Worm (Caenorhabditis elegans) whole organism, L4/young adult: ENCODE measurements around the gene cpg-4.

Source experiments
- W03F9.2 ChIP-seq: fragments of 150-350 bp; optimal IDR thresholded peaks from 2 replicates; lab custom pipeline; 2014; ENCODE audit warnings: missing biosample characterization, missing genetic modification characterization
- dao-5 ChIP-seq: sonication (generic microtip); optimal IDR thresholded peaks from 2 replicates; lab custom pipeline; 2016; ENCODE audit warnings: missing genotype, missing genetic modification characterization, moderate library complexity, missing compliant biosample characterization
- him-1 ChIP-seq: sonication (generic microtip); optimal IDR thresholded peaks from 2 replicates; lab custom pipeline; 2016; ENCODE audit warnings: missing genotype, missing genetic modification reagents, missing genetic modification characterization, missing compliant biosample characterization

The cpg-4 gene

DNA sequence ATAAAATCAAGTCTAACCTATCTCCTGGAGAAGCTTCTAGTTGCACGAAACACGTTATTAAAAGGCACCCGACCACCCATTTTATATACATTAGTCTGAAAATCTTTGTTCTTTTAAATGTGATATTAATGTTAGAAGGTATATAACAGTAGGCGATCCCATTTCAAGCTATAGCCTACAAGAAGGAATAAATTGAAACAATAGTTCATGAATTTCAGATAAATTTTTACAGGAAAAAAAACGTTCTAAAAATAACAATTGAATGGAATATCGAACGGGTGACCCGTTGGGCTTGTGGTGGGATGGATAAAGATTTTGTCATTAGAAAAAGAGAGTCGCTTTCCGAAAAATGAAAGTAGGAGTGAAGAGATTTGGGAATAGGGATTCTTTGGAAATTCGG is 51.6 kb downstream of the cpg-4 start, which contains the start of gene pgap-3:
pgap-3 (minus strand) TSS at position 101 of the 400 bp plus-strand sequence.
- TF ChIP-seq him-1 (no peak), dao-5 (tag; lab: Kevin White, UChicago) (no peak), W03F9.2 (tag; lab: Kevin White, UChicago) (no peak)
